Fruit fly (Drosophila melanogaster): ENCODE measurements around the gene lcs.

The lcs gene

dm6 chrX:21362878-21363277, 34.2 kb downstream of the lcs start, which contains the start of the genes bbx and waw (continued):
- TF ChIP-seq CG15336 (GFP tag; IDR thresholded peaks at IDR 0.05) (no peak), Hr39 (GFP tag; optimal IDR thresholded peaks at IDR 0.05) (no peak), topi (GFP tag; optimal IDR thresholded peaks at IDR 0.05) (peak; percentile 19), CG3032 (tag; optimal IDR thresholded peaks at IDR 0.05) (peak; percentile 19), OdsH (GFP tag; optimal IDR thresholded peaks at IDR 0.05) (no peak), lz (GFP tag; optimal IDR thresholded peaks at IDR 0.05) (no peak), Blimp-1 (GFP tag; optimal IDR thresholded peaks at IDR 0.05) (no peak), CG4318 (GFP tag; optimal IDR thresholded peaks at IDR 0.05) (no peak), CG31627 (GFP tag; optimal IDR thresholded peaks at IDR 0.05) (no peak), CG34406 (GFP tag; optimal IDR thresholded peaks at IDR 0.05) (no peak), Sox102F (GFP tag; optimal IDR thresholded peaks at IDR 0.05) (no peak), CG11762 (GFP tag; optimal IDR thresholded peaks at IDR 0.05; ENCODE audit: insufficient read depth) (no peak), dsx (GFP tag; optimal IDR thresholded peaks at IDR 0.05; ENCODE audit: poor library complexity, severe bottlenecking) (peak; percentile 12), CG7368 (GFP tag; optimal IDR thresholded peaks at IDR 0.05) (no peak), CG1621 (tag; optimal IDR thresholded peaks at IDR 0.05) (no peak), Eip78C (GFP tag) (peak; percentile 71), dac (GFP tag; optimal IDR thresholded peaks at IDR 0.05) (no peak), pdm3 (GFP tag; optimal IDR thresholded peaks at IDR 0.05) (no peak), Hr38 (GFP tag; optimal IDR thresholded peaks at IDR 0.05) (no peak), CG9139 (GFP tag; optimal IDR thresholded peaks at IDR 0.05) (no peak), CG16779 (tag; optimal IDR thresholded peaks at IDR 0.05) (no peak), spab (GFP tag; optimal IDR thresholded peaks at IDR 0.05) (no peak), vri (GFP tag; optimal IDR thresholded peaks at IDR 0.05) (peak; percentile 99), Eip75B (GFP tag; optimal IDR thresholded peaks at IDR 0.05) (peak; percentile 17), eg (GFP tag; IDR thresholded peaks at IDR 0.05) (no peak), Lpt (GFP tag; optimal IDR thresholded peaks at IDR 0.05) (no peak), CG11294 (GFP tag; IDR thresholded peaks at IDR 0.05) (no peak), CG8632 (GFP tag; optimal IDR thresholded peaks at IDR 0.05) (no peak), CG6854 (GFP tag; optimal IDR thresholded peaks at IDR 0.05) (no peak), Sox14 (GFP tag; optimal IDR thresholded peaks at IDR 0.05) (peak; percentile 4), svp (GFP tag) (peak; percentile 36), Gug (GFP tag; IDR thresholded peaks at IDR 0.05) (no peak), fkh (GFP tag; optimal IDR thresholded peaks at IDR 0.05) (peak; percentile 98), Ets21C (GFP tag; optimal IDR thresholded peaks at IDR 0.05) (no peak)

DNA sequence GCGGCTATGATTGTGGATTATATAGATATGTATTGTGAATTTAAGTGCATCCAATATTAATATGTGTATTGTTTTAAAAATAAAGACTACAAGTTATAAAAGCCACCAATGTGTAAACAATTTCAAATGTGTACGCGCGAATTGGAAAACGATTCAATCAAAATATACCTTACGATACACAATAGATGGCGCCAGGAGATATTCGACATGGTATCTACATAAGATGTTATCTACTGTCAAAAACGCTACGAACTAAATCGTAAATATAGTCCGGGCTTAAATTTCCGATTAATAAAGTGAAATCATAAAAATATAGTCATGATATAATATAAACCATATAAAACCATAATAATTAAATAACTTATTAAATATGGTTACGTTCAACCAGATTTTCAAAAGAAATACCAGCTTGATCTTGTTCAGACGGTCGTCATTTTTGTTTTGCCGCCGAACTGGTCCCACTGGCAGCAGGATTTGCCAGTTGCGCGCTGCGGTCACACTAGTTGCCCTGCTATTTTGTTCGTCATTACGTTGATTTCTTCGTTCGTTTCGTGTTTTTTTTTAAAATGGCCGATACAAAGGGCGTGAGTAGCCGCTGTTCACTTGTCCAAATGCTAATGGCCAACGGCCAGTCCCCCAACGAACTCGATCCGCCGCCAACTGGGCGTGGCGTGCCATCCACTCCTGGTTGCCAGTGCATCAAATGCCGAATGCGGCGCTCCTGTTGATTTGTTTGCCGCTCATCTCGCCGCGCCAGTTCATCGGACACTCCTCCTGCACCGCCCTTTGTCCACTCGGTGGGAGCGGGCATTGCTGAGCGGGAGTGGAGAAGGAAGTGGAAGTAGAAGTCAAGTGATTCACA, 39.1 kb downstream of the lcs start, which contains the start of gene Septin1:
Gene Septin1, plus strand, starts transcription at position 477 of the 862 bp plus-strand sequence.
- no peak for TF ChIP-seq Sox15 (GFP tag; optimal IDR thresholded peaks at IDR 0.05)
- TF ChIP-seq CG4318 (GFP tag; optimal IDR thresholded peaks at IDR 0.05): no peak
- TF ChIP-seq Hr39 (GFP tag; optimal IDR thresholded peaks at IDR 0.05): no peak
- TF ChIP-seq fd85E (GFP tag; optimal IDR thresholded peaks at IDR 0.05): no peak
- no peak for TF ChIP-seq vri (GFP tag; optimal IDR thresholded peaks at IDR 0.05)
- no peak for TF ChIP-seq topi (GFP tag; optimal IDR thresholded peaks at IDR 0.05)
- no peak for TF ChIP-seq eg (GFP tag; IDR thresholded peaks at IDR 0.05)
- no peak for TF ChIP-seq CG11762 (GFP tag; optimal IDR thresholded peaks at IDR 0.05; ENCODE audit: insufficient read depth)
- TF ChIP-seq CG6276 (GFP tag; optimal IDR thresholded peaks at IDR 0.05): no peak
- no peak for TF ChIP-seq CG8119 (GFP tag; IDR thresholded peaks at IDR 0.05)
- TF ChIP-seq Eip78C (GFP tag): peak; percentile 64
- 0 out of 2 replicates have a peak, but pooled peaks have one; percentile 16 for TF ChIP-seq CG15336 (GFP tag; IDR thresholded peaks at IDR 0.05)
- TF ChIP-seq CG7368 (GFP tag; optimal IDR thresholded peaks at IDR 0.05): no peak
- peak; percentile 4 for TF ChIP-seq CG6808 (GFP tag; optimal IDR thresholded peaks at IDR 0.05)
- no peak for TF ChIP-seq lz (GFP tag; optimal IDR thresholded peaks at IDR 0.05)
- no peak for TF ChIP-seq CG31627 (GFP tag; optimal IDR thresholded peaks at IDR 0.05)
- TF ChIP-seq Smox (GFP tag; optimal IDR thresholded peaks at IDR 0.05): no peak
- no peak for TF ChIP-seq Ets21C (GFP tag; optimal IDR thresholded peaks at IDR 0.05)
- no peak for TF ChIP-seq Hr38 (GFP tag; optimal IDR thresholded peaks at IDR 0.05)
- TF ChIP-seq acj6 (GFP tag; optimal IDR thresholded peaks at IDR 0.05): no peak
- no peak for TF ChIP-seq salr (GFP tag; optimal IDR thresholded peaks at IDR 0.05)
- TF ChIP-seq dsx (GFP tag; optimal IDR thresholded peaks at IDR 0.05; ENCODE audit: poor library complexity, severe bottlenecking): no peak
- no peak for TF ChIP-seq Gug (GFP tag; IDR thresholded peaks at IDR 0.05)
- peak; percentile 72 for TF ChIP-seq fkh (GFP tag; optimal IDR thresholded peaks at IDR 0.05)
- TF ChIP-seq CG9139 (GFP tag; optimal IDR thresholded peaks at IDR 0.05): no peak
- TF ChIP-seq CG8632 (GFP tag; optimal IDR thresholded peaks at IDR 0.05): no peak
- no peak for TF ChIP-seq Lpt (GFP tag; optimal IDR thresholded peaks at IDR 0.05)
- TF ChIP-seq spab (GFP tag; optimal IDR thresholded peaks at IDR 0.05): no peak
- no peak for TF ChIP-seq OdsH (GFP tag; optimal IDR thresholded peaks at IDR 0.05)
- TF ChIP-seq CG10669 (GFP tag; optimal IDR thresholded peaks at IDR 0.05): no peak
- TF ChIP-seq CG10631 (GFP tag; optimal IDR thresholded peaks at IDR 0.05): no peak
- no peak for TF ChIP-seq CG6163 (GFP tag; IDR thresholded peaks at IDR 0.05)
- TF ChIP-seq CG16779 (tag; optimal IDR thresholded peaks at IDR 0.05): no peak
- no peak for TF ChIP-seq CG3032 (tag; optimal IDR thresholded peaks at IDR 0.05)

All from whole organism, prepupa.